Worm (Caenorhabditis elegans) whole organism, late embryonic: Measurements from ENCODE around the gene dhs-19.

ENCODE experiments used
- dve-1 ChIP-seq: sonication (generic microtip); optimal IDR thresholded peaks from 2 replicates; lab custom pipeline; 2017; ENCODE audit warnings: antibody characterized with exemption, mild to moderate bottlenecking, missing genetic modification characterization, missing compliant biosample characterization
- elt-2 ChIP-seq: sonication (generic microtip); optimal IDR thresholded peaks from 2 replicates; lab custom pipeline; 2016; ENCODE audit warnings: missing genetic modification reagents, missing genetic modification characterization, missing compliant biosample characterization
- hlh-15 ChIP-seq: sonication (generic microtip); optimal IDR thresholded peaks from 2 replicates; lab custom pipeline; 2016; ENCODE audit warnings: missing genetic modification characterization, missing compliant biosample characterization
- hlh-6 ChIP-seq: sonication (generic microtip); optimal IDR thresholded peaks from 2 replicates; lab custom pipeline; 2016; ENCODE audit warnings: missing genotype, missing genetic modification characterization, missing compliant biosample characterization
- mec-3 ChIP-seq: sonication (generic microtip); optimal IDR thresholded peaks from 2 replicates; lab custom pipeline; 2016; ENCODE audit warnings: borderline replicate concordance, missing genetic modification characterization, missing compliant biosample characterization
- pha-4 ChIP-seq: fragments of 150-350 bp; optimal IDR thresholded peaks from 2 replicates; lab custom pipeline; 2018; ENCODE audit warnings: missing biosample characterization, missing genetic modification reagents, missing genetic modification characterization
- sox-4 ChIP-seq: sonication (generic microtip); optimal IDR thresholded peaks from 2 replicates; lab custom pipeline; 2017; ENCODE audit warnings: mild to moderate bottlenecking, missing genetic modification characterization, inconsistent platforms, missing compliant biosample characterization

ce11 chrV:11500980-11501379 lies 10.7 kb upstream of the dhs-19 start:
- TF ChIP-seq dve-1 (tag; lab: Kevin White, UChicago) (no peak), hlh-15 (tag; lab: Kevin White, UChicago) (no peak), hlh-6 (tag; lab: Kevin White, UChicago) (no peak), elt-2 (no peak), sox-4 (tag; lab: Kevin White, UChicago) (no peak), pha-4 (tag; lab: Kevin White, UChicago) (no peak), mec-3 (tag; lab: Kevin White, UChicago) (no peak)
